Fruit fly (Drosophila melanogaster) whole organism: Measurements from ENCODE around the gene CG7519.

ENCODE experiments used
- Dll ChIP-seq: fragments of >200 bp; optimal IDR thresholded peaks from 2 replicates; lab custom pipeline; 2017
- EcR ChIP-seq, 2 experiments: fragments of >200 bp; optimal IDR thresholded peaks; 2 replicates each; lab custom pipeline; 2017; ENCODE audit warnings: missing biosample characterization in 2 of 2, missing genetic modification characterization in 2 of 2, missing genetic modification reagents in 2 of 2
- pan ChIP-seq: fragments of >200 bp; optimal IDR thresholded peaks from 2 replicates; lab custom pipeline; 2017
- usp ChIP-seq: fragments of >200 bp; optimal IDR thresholded peaks from 2 replicates; lab custom pipeline; 2017; ENCODE audit warnings: missing biosample characterization, missing genetic modification characterization, mixed read lengths

dm6 chr3L:21523059-21523836 lies 30.4 kb downstream of the CG7519 start, which contains the start of gene CG7611:
- TF ChIP-seq usp (GFP tag; lab: Kevin White, UChicago) (no peak), pan (lab: Kevin White, UChicago) (no peak), EcR (GFP tag; optimal IDR thresholded peaks at IDR 0.05; lab: Kevin White, UChicago) (no peak), Dll (lab: Kevin White, UChicago) (no peak)
